Worm (Caenorhabditis elegans) whole organism, L1 larva: ENCODE data around the gene dac-1.
A peak's percentile ranks its signal among the peaks of the same experiment; 100 is the strongest.

Experiments used
- C16A3.4 ChIP-seq: fragments of 150-350 bp; optimal IDR thresholded peaks from 2 replicates; lab custom pipeline; 2014; ENCODE audit warnings: missing biosample characterization, missing genetic modification characterization
- aha-1 ChIP-seq: fragments of 150-350 bp; optimal IDR thresholded peaks from 2 replicates; lab custom pipeline; 2014; ENCODE audit warnings: missing biosample characterization, missing genetic modification characterization
- alr-1 ChIP-seq: fragments of 200-800 bp; sonication (Bioruptor generic); optimal IDR thresholded peaks from 2 replicates; lab custom pipeline; 2018; ENCODE audit warnings: borderline replicate concordance, mild to moderate bottlenecking, missing genetic modification characterization, missing compliant biosample characterization
- aly-2 ChIP-seq: fragments of 150-350 bp; optimal IDR thresholded peaks from 2 replicates; lab custom pipeline; 2014; ENCODE audit warnings: missing biosample characterization, missing genetic modification characterization
- ama-1 ChIP-seq: fragments of 150-350 bp; optimal IDR thresholded peaks from 2 replicates; lab custom pipeline; 2014
- ceh-63 ChIP-seq: fragments of 200-800 bp; sonication (Bioruptor generic); optimal IDR thresholded peaks from 2 replicates; lab custom pipeline; 2018; ENCODE audit warnings: mild to moderate bottlenecking, missing genetic modification characterization, missing compliant biosample characterization
- ceh-8 ChIP-seq: fragments of 200-800 bp; sonication (Bioruptor generic); optimal IDR thresholded peaks from 2 replicates; lab custom pipeline; 2018; ENCODE audit warnings: mild to moderate bottlenecking, missing genetic modification characterization, moderate library complexity, missing compliant biosample characterization
- ceh-90 ChIP-seq: sonication (generic microtip); optimal IDR thresholded peaks from 2 replicates; lab custom pipeline; 2016; ENCODE audit warnings: missing genetic modification characterization, missing compliant biosample characterization
- dpl-1 ChIP-seq, 3 experiments: fragments of 150-350 bp in 2 of 3; sonication (generic microtip) in 1 of 3; optimal IDR thresholded peaks; 2 replicates each; lab custom pipeline; 2014 to 2017; ENCODE audit warnings: missing biosample characterization in 3 of 3, missing genetic modification characterization in 3 of 3, missing genetic modification reagents in 3 of 3
- efl-1 ChIP-seq, 4 experiments: fragments of 150-350 bp; optimal IDR thresholded peaks in 3 of 4; peaks in 1 of 4; 1 replicate in 1 of 4; 2 replicates in 3 of 4; lab custom pipeline; 2014; ENCODE audit warnings: missing biosample characterization in 2 of 4, missing genetic modification characterization in 2 of 4, missing genetic modification reagents in 2 of 4
- fkh-10 ChIP-seq: sonication (generic microtip); optimal IDR thresholded peaks from 2 replicates; lab custom pipeline; 2017; ENCODE audit warnings: missing biosample characterization, missing genetic modification reagents, missing genetic modification characterization
- fkh-4 ChIP-seq: sonication (generic microtip); optimal IDR thresholded peaks from 2 replicates; lab custom pipeline; 2016; ENCODE audit warnings: missing compliant biosample characterization, missing genetic modification characterization, borderline replicate concordance
- fos-1 ChIP-seq: fragments of 150-350 bp; optimal IDR thresholded peaks from 2 replicates; lab custom pipeline; 2014; ENCODE audit warnings: missing biosample characterization, missing genetic modification characterization
- hlh-4 ChIP-seq: sonication (generic microtip); optimal IDR thresholded peaks from 2 replicates; lab custom pipeline; 2016; ENCODE audit warnings: mild to moderate bottlenecking, missing genetic modification characterization, missing compliant biosample characterization
- lin-13 ChIP-seq: fragments of 150-350 bp; optimal IDR thresholded peaks from 2 replicates; lab custom pipeline; 2014; ENCODE audit warnings: missing biosample characterization, missing genetic modification reagents, missing genetic modification characterization
- lin-14 ChIP-seq: fragments of 200-800 bp; sonication (Bioruptor generic); optimal IDR thresholded peaks from 2 replicates; lab custom pipeline; 2018; ENCODE audit warnings: mild to moderate bottlenecking, missing genetic modification characterization, moderate library complexity, missing compliant biosample characterization
- lin-15B ChIP-seq: fragments of 150-350 bp; sonication (generic microtip); optimal IDR thresholded peaks from 3 replicates; lab custom pipeline; 2014; ENCODE audit warnings: missing biosample characterization, missing genetic modification characterization
- lin-35 ChIP-seq, 2 experiments: fragments of 150-350 bp; optimal IDR thresholded peaks; 2 replicates each; lab custom pipeline; 2014; ENCODE audit warnings: missing biosample characterization in 2 of 2, missing genetic modification characterization in 2 of 2, missing genetic modification reagents in 2 of 2
- lir-3 ChIP-seq: sonication (generic microtip); optimal IDR thresholded peaks from 2 replicates; lab custom pipeline; 2016; ENCODE audit warnings: mild to moderate bottlenecking, missing genetic modification characterization, moderate library complexity, missing compliant biosample characterization; ENCODE audit not compliant: poor library complexity
- lsy-2 ChIP-seq, 2 experiments: fragments of 150-350 bp; optimal IDR thresholded peaks; 2 replicates each; lab custom pipeline; 2014; ENCODE audit warnings: missing biosample characterization in 2 of 2, missing genetic modification characterization in 2 of 2
- mab-9 ChIP-seq: fragments of 200-800 bp; sonication (Bioruptor generic); IDR thresholded peaks from 2 replicates; pipeline ENCODE4 v1.3.6; 2022; ENCODE audit warnings: missing genetic modification reagents, missing genetic modification characterization, missing compliant biosample characterization
- mdl-1 ChIP-seq, 2 experiments: fragments of 150-350 bp; optimal IDR thresholded peaks; 2 replicates each; lab custom pipeline; 2014 to 2017; ENCODE audit warnings: missing biosample characterization in 2 of 2, missing genetic modification characterization in 2 of 2, inconsistent platforms in 1 of 2
- mep-1 ChIP-seq: fragments of 150-350 bp; optimal IDR thresholded peaks from 2 replicates; lab custom pipeline; 2014; ENCODE audit warnings: missing biosample characterization, missing genetic modification characterization
- nhr-12 ChIP-seq: sonication (generic microtip); optimal IDR thresholded peaks from 2 replicates; lab custom pipeline; 2017; ENCODE audit warnings: missing biosample characterization, missing genetic modification characterization
- nhr-19 ChIP-seq: fragments of 200-800 bp; sonication (Bioruptor generic); conservative IDR thresholded peaks from 2 replicates; pipeline ENCODE4 v1.3.6; 2022; ENCODE audit warnings: missing genetic modification characterization, missing compliant biosample characterization
- nhr-20 ChIP-seq: sonication (generic microtip); optimal IDR thresholded peaks from 2 replicates; lab custom pipeline; 2016; ENCODE audit warnings: mild to moderate bottlenecking, missing genetic modification characterization, missing compliant biosample characterization
- nhr-28 ChIP-seq: fragments of 150-350 bp; optimal IDR thresholded peaks from 2 replicates; lab custom pipeline; 2014; ENCODE audit warnings: missing biosample characterization, missing genetic modification characterization
- nhr-71 ChIP-seq: sonication (generic microtip); optimal IDR thresholded peaks from 2 replicates; lab custom pipeline; 2016; ENCODE audit warnings: mild to moderate bottlenecking, missing genetic modification characterization, moderate library complexity, missing compliant biosample characterization
- nhr-76 ChIP-seq: sonication (generic microtip); optimal IDR thresholded peaks from 2 replicates; lab custom pipeline; 2017; ENCODE audit warnings: missing biosample characterization, missing genetic modification characterization
- nhr-77 ChIP-seq: fragments of 150-350 bp; optimal IDR thresholded peaks from 2 replicates; lab custom pipeline; 2014; ENCODE audit warnings: missing biosample characterization, missing genetic modification characterization
- nhr-84 ChIP-seq: sonication (generic microtip); optimal IDR thresholded peaks from 2 replicates; lab custom pipeline; 2017; ENCODE audit warnings: missing biosample characterization, missing genetic modification characterization
- nhr-85 ChIP-seq: sonication (generic microtip); peaks from one replicate; lab custom pipeline; 2016; ENCODE audit warnings: missing genetic modification characterization, inconsistent platforms, missing compliant biosample characterization
- pag-3 ChIP-seq: sonication (generic microtip); optimal IDR thresholded peaks from 2 replicates; lab custom pipeline; 2017; ENCODE audit warnings: missing genetic modification characterization, mild to moderate bottlenecking, missing compliant biosample characterization, antibody characterized with exemption, borderline replicate concordance; ENCODE audit not compliant: insufficient read depth
- rnt-1 ChIP-seq: sonication (generic microtip); optimal IDR thresholded peaks from 2 replicates; lab custom pipeline; 2016; ENCODE audit warnings: mild to moderate bottlenecking, missing genetic modification characterization, moderate library complexity, missing compliant biosample characterization
- skn-1 ChIP-seq: fragments of 150-350 bp; optimal IDR thresholded peaks from 2 replicates; lab custom pipeline; 2014; ENCODE audit warnings: missing biosample characterization, missing genetic modification characterization
- snu-23 ChIP-seq: sonication (generic microtip); optimal IDR thresholded peaks from 2 replicates; lab custom pipeline; 2016; ENCODE audit warnings: missing genetic modification characterization, missing compliant biosample characterization
- swsn-7 ChIP-seq: sonication (generic microtip); optimal IDR thresholded peaks from 2 replicates; lab custom pipeline; 2016; ENCODE audit warnings: missing genetic modification characterization, missing compliant biosample characterization
- unc-130 ChIP-seq: fragments of 150-350 bp; optimal IDR thresholded peaks from 2 replicates; lab custom pipeline; 2017; ENCODE audit warnings: missing biosample characterization, missing genetic modification characterization, inconsistent platforms
- unc-30 ChIP-seq: sonication (generic microtip); optimal IDR thresholded peaks from 2 replicates; lab custom pipeline; 2017; ENCODE audit warnings: missing biosample characterization, missing genetic modification characterization
- unc-62 ChIP-seq: fragments of 150-350 bp; optimal IDR thresholded peaks from 2 replicates; lab custom pipeline; 2014; ENCODE audit warnings: missing biosample characterization, missing genetic modification reagents, missing genetic modification characterization
- unc-86 ChIP-seq: sonication (generic microtip); optimal IDR thresholded peaks from 2 replicates; lab custom pipeline; 2016; ENCODE audit warnings: missing genetic modification characterization, missing compliant biosample characterization
- unc-98 ChIP-seq: fragments of 200-800 bp; sonication (Bioruptor generic); IDR thresholded peaks from 2 replicates; pipeline ENCODE4 v1.3.6; 2022; ENCODE audit warnings: missing genetic modification characterization, missing compliant biosample characterization
- xbp-1 ChIP-seq: sonication (generic microtip); optimal IDR thresholded peaks from 2 replicates; lab custom pipeline; 2016; ENCODE audit warnings: missing genetic modification characterization, missing compliant biosample characterization

Gene dac-1

DNA sequence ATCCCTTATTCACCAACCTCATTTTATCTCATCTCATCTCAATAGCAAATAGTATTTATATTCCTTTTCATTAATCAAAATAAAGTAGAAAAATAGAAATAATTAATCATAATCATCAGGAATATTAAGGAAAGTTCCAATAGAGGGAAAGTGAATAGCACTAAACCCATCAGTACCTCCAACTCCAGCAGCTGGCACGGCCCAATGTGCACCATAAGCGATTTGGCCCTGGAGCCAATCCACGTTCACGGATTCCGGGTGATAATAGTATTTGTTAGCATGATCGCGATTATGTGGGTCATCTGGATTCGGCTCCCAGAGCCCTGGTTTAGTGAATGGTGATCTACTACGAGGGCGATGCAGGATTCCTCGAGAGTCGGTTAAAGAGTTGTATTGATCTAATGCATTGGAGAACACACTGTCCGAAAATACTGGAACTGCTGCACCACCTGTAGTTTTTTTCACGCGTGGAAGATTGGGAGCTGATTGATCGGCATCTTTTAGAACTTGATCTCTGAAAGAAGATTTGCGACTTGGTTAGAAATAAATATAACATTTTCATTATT lies 19.9 kb downstream of the dac-1 start (continued):
- no peak for TF ChIP-seq dpl-1 (GFP tag; optimal IDR thresholded peaks at IDR 0.05; lab: Kevin White, UChicago)
- TF ChIP-seq ceh-90: no peak
- TF ChIP-seq fkh-4 (tag; lab: Kevin White, UChicago): no peak
- TF ChIP-seq nhr-76 (tag; lab: Kevin White, UChicago): no peak
- no peak for TF ChIP-seq pag-3 (tag; lab: Kevin White, UChicago)
- peak; percentile 7 for TF ChIP-seq swsn-7 (tag; lab: Kevin White, UChicago)
- TF ChIP-seq nhr-28 (tag; lab: Kevin White, UChicago): peak; percentile 7
- no peak for TF ChIP-seq hlh-4

ce11 chrIII:839491-839890 lies 23.5 kb downstream of the dac-1 start, which contains the start of gene dos-3:
TSS of gene dos-3 (minus strand) at chrIII:839591.
- TF ChIP-seq aha-1 (tag; lab: Kevin White, UChicago): no peak
- no peak for TF ChIP-seq fkh-10 (GFP tag; lab: Kevin White, UChicago)
- no peak for TF ChIP-seq nhr-12
- no peak for TF ChIP-seq efl-1 (optimal IDR thresholded peaks at IDR 0.05; lab: Kevin White, UChicago)
- TF ChIP-seq efl-1 (GFP tag; optimal IDR thresholded peaks at IDR 0.05 in 1 of 2; lab: Kevin White, UChicago): no peak
- no peak for TF ChIP-seq aly-2 (tag; lab: Kevin White, UChicago)
- TF ChIP-seq, all 84 proteins: peak for 0

DNA sequence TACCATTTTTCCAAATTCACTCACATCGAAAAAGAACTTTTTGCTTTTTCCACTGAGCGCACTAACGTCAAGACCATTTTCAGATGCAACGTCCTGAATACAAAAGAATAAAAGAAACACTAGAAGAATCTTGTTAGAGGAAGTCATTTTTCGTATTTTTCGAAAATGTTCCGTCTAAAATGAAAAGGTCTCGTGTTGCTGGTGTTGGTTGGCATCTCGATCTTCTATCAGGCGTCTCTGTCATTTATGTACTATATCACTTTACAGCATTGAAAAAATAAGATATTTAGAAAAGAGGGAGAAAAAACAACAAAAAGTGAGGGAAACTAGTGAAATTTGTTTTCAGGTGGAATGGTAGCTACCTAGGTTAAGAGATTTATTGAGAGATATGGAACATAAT lies 25.2 kb downstream of the dac-1 start, which contains the start of gene K02F3.9:
TSS of gene K02F3.9 (minus strand) at position 190 of the 400 bp plus-strand sequence.
- TF ChIP-seq lin-14 (GFP tag; lab: Kevin White, UChicago) (peak; percentile 35), nhr-77 (no peak), nhr-71 (tag; lab: Kevin White, UChicago) (peak; percentile 18), unc-62 (GFP tag; lab: Kevin White, UChicago) (no peak), mep-1 (peak; percentile 3), swsn-7 (tag; lab: Kevin White, UChicago) (no peak), nhr-85 (tag; lab: Kevin White, UChicago) (peak; percentile 1), rnt-1 (peak; percentile 23), pag-3 (tag; lab: Kevin White, UChicago) (peak; percentile 93), mab-9 (GFP tag; lab: Robert Waterston, UW) (no peak), unc-98 (GFP tag; lab: Robert Waterston, UW) (no peak)

ce11 chrIII:842630-843029 lies 26.7 kb downstream of the dac-1 start, which contains the start of gene far-8:
TSS of gene far-8 (plus strand) at chrIII:842930.
- TF ChIP-seq nhr-84 (tag; lab: Kevin White, UChicago) (no peak), skn-1 (tag; lab: Kevin White, UChicago) (no peak), nhr-20 (tag; lab: Kevin White, UChicago) (no peak), ceh-63 (GFP tag; lab: Kevin White, UChicago) (no peak), lir-3 (tag; lab: Kevin White, UChicago) (no peak), unc-30 (tag; lab: Kevin White, UChicago) (no peak), unc-86 (tag; lab: Kevin White, UChicago) (no peak), alr-1 (tag; lab: Kevin White, UChicago) (no peak), C16A3.4 (no peak), ceh-8 (GFP tag; lab: Kevin White, UChicago) (no peak)
- TF ChIP-seq, all 84 proteins: peak for 0

- TF ChIP-seq efl-1 (optimal IDR thresholded peaks at IDR 0.05; lab: Kevin White, UChicago) (peak; percentile 6 to 15), efl-1 (GFP tag; optimal IDR thresholded peaks at IDR 0.05 in 1 of 2; lab: Kevin White, UChicago) (peak; percentile 6 to 79), nhr-71 (tag; lab: Kevin White, UChicago) (peak; percentile 44), mdl-1 (tag; optimal IDR thresholded peaks at IDR 0.05; lab: Kevin White, UChicago) (peak in 1 of 2 experiments; percentile 59), lsy-2 (tag; optimal IDR thresholded peaks at IDR 0.05; lab: Kevin White, UChicago) (peak in 1 of 2 experiments; percentile 19), lin-15B (tag; lab: Kevin White, UChicago) (no peak), snu-23 (GFP tag; lab: Kevin White, UChicago) (peak; percentile 49), dpl-1 (GFP tag; optimal IDR thresholded peaks at IDR 0.05; lab: Kevin White, UChicago) (peak in 1 of 3 experiments; percentile 28), xbp-1 (tag; lab: Kevin White, UChicago) (no peak), lin-14 (GFP tag; lab: Kevin White, UChicago) (peak; percentile 91), lin-13 (GFP tag; lab: Kevin White, UChicago) (no peak), fos-1 (tag; lab: Kevin White, UChicago) (no peak), mep-1 (peak; percentile 48), ama-1 (lab: Kevin White, UChicago) (no peak), nhr-76 (tag; lab: Kevin White, UChicago) (no peak), nhr-19 (peak; percentile 36), lin-35 (GFP tag; optimal IDR thresholded peaks at IDR 0.05; lab: Kevin White, UChicago) (peak; percentile 18 to 39), unc-130 (tag; lab: Kevin White, UChicago) (peak; percentile 37), nhr-20 (tag; lab: Kevin White, UChicago) (peak; percentile 21)
Observed at ce11 chrIII:843999-844398, 28.1 kb downstream of the dac-1 start.
